Worm (Caenorhabditis elegans) whole organism, L3 larva: Measurements from ENCODE around the gene F21D5.4.

Experiments
- ZK546.5 ChIP-seq: sonication (generic microtip); optimal IDR thresholded peaks from 2 replicates; lab custom pipeline; 2017; ENCODE audit warnings: missing biosample characterization, missing genetic modification characterization
- aly-2 ChIP-seq: fragments of 150-350 bp; optimal IDR thresholded peaks from 2 replicates; lab custom pipeline; 2014; ENCODE audit warnings: missing biosample characterization, missing genetic modification characterization
- ceh-82 ChIP-seq: fragments of 150-350 bp; optimal IDR thresholded peaks from 2 replicates; lab custom pipeline; 2014; ENCODE audit warnings: missing biosample characterization, missing genetic modification characterization
- elt-2 ChIP-seq: sonication (generic microtip); optimal IDR thresholded peaks from 2 replicates; lab custom pipeline; 2016; ENCODE audit warnings: missing genetic modification reagents, mild to moderate bottlenecking, missing genetic modification characterization, missing compliant biosample characterization
- fkh-10 ChIP-seq: sonication (generic microtip); optimal IDR thresholded peaks from 2 replicates; lab custom pipeline; 2017; ENCODE audit warnings: missing biosample characterization, missing genetic modification reagents, missing genetic modification characterization
- nhr-12 ChIP-seq: fragments of 150-350 bp; optimal IDR thresholded peaks from 2 replicates; lab custom pipeline; 2014; ENCODE audit warnings: missing biosample characterization, missing genetic modification characterization
- nhr-76 ChIP-seq: fragments of 150-350 bp; sonication (generic microtip); optimal IDR thresholded peaks from 5 replicates; lab custom pipeline; 2014; ENCODE audit warnings: missing biosample characterization, missing genetic modification characterization
- pha-4 ChIP-seq: fragments of 150-350 bp; optimal IDR thresholded peaks from 2 replicates; lab custom pipeline; 2014; ENCODE audit warnings: missing biosample characterization, missing genetic modification reagents, missing genetic modification characterization
- snpc-4 ChIP-seq: fragments of 150-350 bp; optimal IDR thresholded peaks from 2 replicates; lab custom pipeline; 2014; ENCODE audit warnings: missing biosample characterization, missing genetic modification characterization
- unc-62 ChIP-seq: fragments of 150-350 bp; sonication (generic microtip); optimal IDR thresholded peaks from 4 replicates; lab custom pipeline; 2014; ENCODE audit warnings: missing biosample characterization, missing genetic modification reagents, missing genetic modification characterization
- ztf-4 ChIP-seq: fragments of 150-350 bp; optimal IDR thresholded peaks from 2 replicates; lab custom pipeline; 2014; ENCODE audit warnings: missing biosample characterization, missing genetic modification characterization

ce11 chrIV:8758620-8759019 is 20.7 kb downstream of the F21D5.4 start:
- TF ChIP-seq ZK546.5 (tag; lab: Kevin White, UChicago) (no peak), ceh-82 (tag; lab: Kevin White, UChicago) (no peak), snpc-4 (tag; lab: Kevin White, UChicago) (no peak), pha-4 (tag; lab: Kevin White, UChicago) (peak; percentile 4), nhr-76 (tag; lab: Kevin White, UChicago) (no peak), unc-62 (GFP tag; lab: Kevin White, UChicago) (no peak), nhr-12 (tag; lab: Kevin White, UChicago) (no peak), aly-2 (no peak), fkh-10 (GFP tag; lab: Kevin White, UChicago) (peak; percentile 37), ztf-4 (tag; lab: Kevin White, UChicago) (no peak), elt-2 (tag; lab: Kevin White, UChicago) (peak; percentile 17)
